Worm (Caenorhabditis elegans): ENCODE data around the gene Y43C5A.2.

DNA sequence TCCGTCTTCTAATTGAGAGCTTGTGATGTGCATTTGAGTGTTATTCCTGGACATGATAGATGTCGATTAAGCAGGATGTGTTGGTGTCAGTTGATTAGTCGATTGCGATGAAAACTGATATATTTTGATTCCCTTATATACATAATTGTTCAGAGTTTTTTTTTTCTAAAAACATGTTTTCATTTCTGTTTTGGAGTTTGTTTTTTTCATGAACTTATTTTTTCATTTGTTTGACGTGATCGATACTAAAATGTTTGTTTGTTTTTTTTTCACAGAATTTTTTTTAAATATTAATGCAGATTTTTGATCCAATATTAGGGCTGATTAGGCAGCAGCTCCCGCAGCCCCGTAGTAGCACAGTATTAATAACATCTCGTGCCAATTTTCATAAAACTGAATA is 48.5 kb downstream of the Y43C5A.2 start, which contains the start of gene R09E10.2:
- TF ChIP-seq F13H6.1 (tag; optimal IDR thresholded peaks at IDR 0.05) (no peak), ceh-9 (tag; optimal IDR thresholded peaks at IDR 0.05) (no peak), dmd-4 (tag; optimal IDR thresholded peaks at IDR 0.05; ENCODE audit: borderline replicate concordance) (no peak), hlh-15 (tag; optimal IDR thresholded peaks at IDR 0.05) (no peak), C38D4.7 (GFP tag; optimal IDR thresholded peaks at IDR 0.05) (no peak), ama-1 (optimal IDR thresholded peaks at IDR 0.05) (no peak), elt-4 (tag; optimal IDR thresholded peaks at IDR 0.05) (no peak), fkh-10 (GFP tag; optimal IDR thresholded peaks at IDR 0.05) (no peak), sdc-2 (tag; optimal IDR thresholded peaks at IDR 0.05) (no peak), fkh-6 (tag; optimal IDR thresholded peaks at IDR 0.05) (no peak), npax-4 (tag; optimal IDR thresholded peaks at IDR 0.05) (no peak), pat-9 (tag; optimal IDR thresholded peaks at IDR 0.05) (no peak), pha-4 (tag; optimal IDR thresholded peaks at IDR 0.05) (no peak)
